Worm (Caenorhabditis elegans): ENCODE measurements around the gene txdc-9.

Gene txdc-9

DNA sequence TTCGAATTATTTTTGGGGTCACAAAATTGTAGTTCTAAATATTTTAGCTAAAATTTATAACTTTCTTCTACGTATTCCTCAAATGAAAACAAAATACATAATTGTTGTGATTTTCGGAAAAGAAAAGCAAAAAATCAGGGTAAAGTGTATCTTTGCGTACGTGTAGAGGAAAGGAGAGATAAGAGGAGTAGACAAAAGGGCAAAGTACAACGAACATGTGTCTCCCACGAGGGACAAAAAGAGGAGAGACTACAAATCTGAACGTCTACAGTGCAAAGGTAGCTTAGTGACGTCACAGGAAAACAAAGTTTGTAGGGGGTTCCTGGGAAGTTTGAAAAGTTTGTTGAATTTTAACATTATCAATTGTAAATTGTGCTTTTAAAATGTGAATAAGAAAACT lies 15.5 kb downstream of the txdc-9 start (continued):
- TF ChIP-seq Y56A3A.18 (GFP tag; IDR thresholded peaks at IDR 0.05): no peak
- peak; percentile 28 for TF ChIP-seq F22D6.2 (tag; optimal IDR thresholded peaks at IDR 0.05)
- no peak for TF ChIP-seq hmg-20 (GFP tag; IDR thresholded peaks at IDR 0.05)
- no peak for TF ChIP-seq mel-28 (tag; optimal IDR thresholded peaks at IDR 0.05; ENCODE audit: borderline replicate concordance)
- TF ChIP-seq somi-1 (GFP tag; optimal IDR thresholded peaks at IDR 0.05): peak; percentile 7
- peak in 1 of 2 experiments; percentile 33 for TF ChIP-seq let-607 (tag; optimal IDR thresholded peaks at IDR 0.05)
- TF ChIP-seq F57C9.4 (tag; optimal IDR thresholded peaks at IDR 0.05): no peak
- TF ChIP-seq madf-10 (tag; optimal IDR thresholded peaks at IDR 0.05): no peak
- TF ChIP-seq ama-1 (optimal IDR thresholded peaks at IDR 0.05): no peak
- no peak for TF ChIP-seq ama-1 (GFP tag; optimal IDR thresholded peaks at IDR 0.05)
- no peak for TF ChIP-seq bed-1 (GFP tag; IDR thresholded peaks at IDR 0.05)
- TF ChIP-seq akir-1 (GFP tag; optimal IDR thresholded peaks at IDR 0.05): no peak
- TF ChIP-seq let-526 (GFP tag; IDR thresholded peaks at IDR 0.05): 0 out of 2 replicates have a peak, but pooled peaks have one; percentile 44
- TF ChIP-seq mxl-1 (tag; optimal IDR thresholded peaks at IDR 0.05): peak; percentile 7
- 0 out of 2 replicates have a peak, but pooled peaks have one; percentile 50 for TF ChIP-seq egl-44 (GFP tag; IDR thresholded peaks at IDR 0.05)
- TF ChIP-seq aptf-2 (GFP tag; conservative IDR thresholded peaks at IDR 0.05): no peak; the same call in 1 of the 2 replicates
- TF ChIP-seq ztf-22 (GFP tag; optimal IDR thresholded peaks at IDR 0.05): no peak
- TF ChIP-seq tbx-9 (tag; optimal IDR thresholded peaks at IDR 0.05; ENCODE audit: borderline replicate concordance): no peak

DNA sequence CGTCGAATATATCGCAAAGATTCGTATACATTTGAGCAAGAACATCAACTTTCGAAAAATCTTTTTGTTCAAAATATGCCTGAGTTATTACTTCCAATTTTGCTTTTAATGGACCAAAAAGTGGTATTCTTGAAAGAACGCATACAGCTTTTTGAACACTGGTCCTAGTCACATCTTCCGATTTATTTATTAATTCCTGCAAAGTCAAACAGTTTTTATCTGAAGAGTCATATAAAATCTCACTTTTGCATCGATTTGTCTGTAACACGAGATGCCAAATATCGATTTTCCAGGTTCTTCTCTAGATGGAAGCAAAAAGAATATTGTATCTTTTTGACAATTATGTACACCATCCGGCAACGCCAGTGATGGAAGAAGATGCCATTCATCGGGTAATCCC lies 17.9 kb downstream of the txdc-9 start:
- TF ChIP-seq repo-1 (tag; optimal IDR thresholded peaks at IDR 0.05): peak; percentile 46
- TF ChIP-seq F57A8.1 (GFP tag; optimal IDR thresholded peaks at IDR 0.05): no peak
- TF ChIP-seq attf-6 (GFP tag; IDR thresholded peaks at IDR 0.05): 0 out of 2 replicates have a peak, but pooled peaks have one; percentile 30

DNA sequence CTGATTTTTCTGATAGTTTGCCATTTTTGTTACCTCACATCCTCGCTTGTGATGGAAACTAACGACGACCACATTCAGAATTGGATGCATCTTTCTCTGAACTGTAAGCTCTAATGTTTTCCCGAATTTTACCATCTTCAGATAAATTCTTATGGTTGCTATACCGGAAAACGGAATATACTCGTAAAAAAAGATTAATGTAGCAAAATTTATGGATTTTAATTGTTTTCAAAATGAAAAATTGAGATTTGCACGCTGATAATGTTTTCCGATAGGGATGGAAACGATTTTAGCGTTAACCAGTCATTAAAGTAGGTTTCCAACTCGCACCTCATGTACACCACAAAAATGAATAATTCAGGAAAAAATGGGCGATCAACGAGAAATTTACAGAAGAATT lies 18.6 kb downstream of the txdc-9 start, which contains the start of gene T26A5.6:
T26A5.6 (minus strand) TSS at position 101 of the 400 bp plus-strand sequence.
- TF ChIP-seq egl-18 (GFP tag; IDR thresholded peaks at IDR 0.05): no peak
- no peak for TF ChIP-seq F57A8.1 (GFP tag; optimal IDR thresholded peaks at IDR 0.05)
- no peak for TF ChIP-seq bed-2 (GFP tag; IDR thresholded peaks at IDR 0.05)
- TF ChIP-seq B0336.3 (GFP tag; IDR thresholded peaks at IDR 0.05): no peak
- no peak for TF ChIP-seq hlh-26 (GFP tag; conservative IDR thresholded peaks at IDR 0.05)
- no peak for TF ChIP-seq attf-6 (GFP tag; IDR thresholded peaks at IDR 0.05)
- TF ChIP-seq bed-1 (GFP tag; IDR thresholded peaks at IDR 0.05): no peak
- TF ChIP-seq hmg-20 (GFP tag; IDR thresholded peaks at IDR 0.05): no peak
- no peak for TF ChIP-seq ceh-27 (GFP tag; optimal IDR thresholded peaks at IDR 0.05)
- TF ChIP-seq ztf-3 (GFP tag; optimal IDR thresholded peaks at IDR 0.05): no peak
- no peak for TF ChIP-seq snpc-3.4 (tag; optimal IDR thresholded peaks at IDR 0.05)
- TF ChIP-seq madf-6 (GFP tag; IDR thresholded peaks at IDR 0.05): no peak
- TF ChIP-seq gei-17 (GFP tag; optimal IDR thresholded peaks at IDR 0.05): no peak
- no peak for TF ChIP-seq ceh-58 (GFP tag; IDR thresholded peaks at IDR 0.05)
- TF ChIP-seq attf-5 (GFP tag; optimal IDR thresholded peaks at IDR 0.05): no peak

DNA sequence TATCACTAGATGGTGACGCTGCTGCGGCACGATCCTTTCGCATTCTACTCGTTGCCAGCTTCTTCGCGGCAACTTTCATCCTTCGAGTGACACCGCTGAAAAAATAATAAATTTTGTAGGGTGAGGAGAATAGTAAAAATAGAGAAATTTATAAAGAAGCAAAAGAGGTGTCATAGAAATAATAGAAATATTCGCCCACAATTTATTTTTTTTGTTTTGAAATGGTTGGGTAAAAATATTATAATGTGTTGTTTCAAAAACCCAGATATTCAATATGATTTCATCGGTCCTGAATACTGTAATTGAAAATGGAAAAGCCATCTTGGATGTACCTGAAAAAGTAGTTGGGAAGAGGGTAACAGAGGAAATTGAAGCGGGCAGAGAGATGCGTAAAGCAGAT lies 20.3 kb downstream of the txdc-9 start, which contains the start of gene set-1:
set-1 (minus strand) TSS at position 101 of the 400 bp plus-strand sequence.
- TF ChIP-seq unc-62 (GFP tag; optimal IDR thresholded peaks at IDR 0.05): no peak

DNA sequence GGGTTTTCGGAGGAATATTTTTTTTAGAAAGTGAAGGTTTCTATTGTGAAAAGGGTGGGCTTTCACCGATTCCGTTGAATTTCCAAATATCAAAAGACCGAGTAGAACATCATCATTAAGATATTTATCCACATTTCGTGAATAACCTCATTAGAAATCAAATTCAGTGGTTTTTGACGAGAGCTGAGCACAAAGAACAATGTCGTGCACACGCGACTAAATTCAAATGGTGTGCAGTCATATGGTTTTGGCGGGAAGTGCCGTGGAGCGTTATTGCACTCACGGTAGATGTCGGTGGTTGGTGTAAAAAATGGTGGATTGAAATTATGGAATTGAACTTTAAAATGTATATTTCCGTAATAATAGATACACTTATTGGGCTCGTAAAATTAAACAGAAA lies 20.7 kb downstream of the txdc-9 start:
- TF ChIP-seq madf-6 (GFP tag; IDR thresholded peaks at IDR 0.05): 0 out of 2 replicates have a peak, but pooled peaks have one; percentile 34
- TF ChIP-seq K11D2.4 (GFP tag; IDR thresholded peaks at IDR 0.05): no peak
- TF ChIP-seq mcd-1 (GFP tag; IDR thresholded peaks at IDR 0.05): peak; percentile 33; the same call in 1 of the 2 replicates
- no peak for TF ChIP-seq Y79H2A.3 (GFP tag; conservative IDR thresholded peaks at IDR 0.05)
- peak; percentile 22 for TF ChIP-seq lin-54 (GFP tag; optimal IDR thresholded peaks at IDR 0.05)
- TF ChIP-seq gei-17 (GFP tag; optimal IDR thresholded peaks at IDR 0.05): no peak
